Fruit fly (Drosophila melanogaster): ENCODE data around the gene CG13901.

Gene CG13901

DNA sequence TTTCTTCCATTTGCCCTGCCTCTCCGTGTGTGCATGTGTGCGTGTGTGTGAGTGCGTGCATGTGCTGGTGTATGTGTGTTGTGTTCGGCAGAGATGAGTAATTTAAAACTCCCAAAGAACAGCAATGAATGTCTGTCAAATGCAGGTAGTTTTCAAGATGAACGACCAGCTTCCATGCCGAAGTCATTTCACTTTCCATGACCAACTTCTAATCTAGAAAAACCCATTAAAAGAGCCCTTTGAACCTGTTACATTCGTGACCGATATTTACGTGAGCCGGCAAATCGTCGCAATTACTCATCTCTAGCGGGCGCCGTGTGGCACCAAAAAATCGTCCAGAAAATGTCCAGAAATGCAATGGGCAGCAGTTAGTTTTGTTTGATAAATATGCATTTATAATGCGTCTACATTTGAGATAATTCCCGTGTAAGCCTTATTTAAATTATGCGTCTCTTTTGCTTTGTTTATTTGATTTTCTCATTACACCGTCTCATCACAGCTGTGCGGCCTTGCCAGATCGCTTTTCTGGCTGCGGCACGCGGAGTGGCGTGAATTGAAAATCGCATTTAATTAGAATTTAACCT lies 34.9 kb upstream of the CG13901 start (continued):
- TF ChIP-seq NK7.1 (GFP tag; optimal IDR thresholded peaks at IDR 0.05) (peak; percentile 26), H2.0 (GFP tag; IDR thresholded peaks at IDR 0.05) (no peak), Sox102F (GFP tag; optimal IDR thresholded peaks at IDR 0.05) (peak; percentile 7), pros (GFP tag; optimal IDR thresholded peaks at IDR 0.05) (no peak), so (GFP tag; IDR thresholded peaks at IDR 0.05) (no peak), pzg (GFP tag; optimal IDR thresholded peaks at IDR 0.05) (peak; percentile 30), jigr1 (GFP tag; IDR thresholded peaks at IDR 0.05) (no peak), ap (GFP tag; IDR thresholded peaks at IDR 0.05) (no peak), HLHmδ (GFP tag; optimal IDR thresholded peaks at IDR 0.05) (no peak), CG8388 (GFP tag; optimal IDR thresholded peaks at IDR 0.05) (no peak), CG7839 (tag; optimal IDR thresholded peaks at IDR 0.05) (peak; percentile 9), ab (GFP tag; optimal IDR thresholded peaks at IDR 0.05) (no peak), gem (tag; optimal IDR thresholded peaks at IDR 0.05) (peak; percentile 45), Dek (tag; optimal IDR thresholded peaks at IDR 0.05) (no peak), seq (GFP tag; IDR thresholded peaks at IDR 0.05) (no peak), CG6765 (GFP tag; optimal IDR thresholded peaks at IDR 0.05) (no peak), gcm (GFP tag; optimal IDR thresholded peaks at IDR 0.05) (no peak), zfh1 (GFP tag; IDR thresholded peaks at IDR 0.05) (0 out of 3 replicates have a peak, but pooled peaks have one; percentile 34), nerfin-1 (tag; optimal IDR thresholded peaks at IDR 0.05) (no peak), CG2889 (GFP tag; IDR thresholded peaks at IDR 0.05) (no peak), Mad (GFP tag; optimal IDR thresholded peaks at IDR 0.05) (peak; percentile 39), Ada2b (GFP tag; IDR thresholded peaks at IDR 0.05) (0 out of 2 replicates have a peak, but pooled peaks have one; percentile 14), Dll (GFP tag; IDR thresholded peaks at IDR 0.05; ENCODE audit: partially characterized antibody) (peak; percentile 84), pfk (GFP tag; optimal IDR thresholded peaks at IDR 0.05) (no peak), CG15269 (tag; optimal IDR thresholded peaks at IDR 0.05) (peak; percentile 18), CG8290 (GFP tag; optimal IDR thresholded peaks at IDR 0.05) (peak; percentile 17), CG8290 (tag; optimal IDR thresholded peaks at IDR 0.05) (peak in 1 of 2 experiments; percentile 21), NC2β (GFP tag; optimal IDR thresholded peaks at IDR 0.05) (no peak), trem (tag; optimal IDR thresholded peaks at IDR 0.05) (peak; percentile 7), wek (GFP tag; optimal IDR thresholded peaks at IDR 0.05) (no peak), lab (GFP tag; optimal IDR thresholded peaks at IDR 0.05) (peak; percentile 30), CG43689 (GFP tag; IDR thresholded peaks at IDR 0.05) (no peak), E2f1 (GFP tag; IDR thresholded peaks at IDR 0.05) (0 out of 2 replicates have a peak, but pooled peaks have one; percentile 17), sisA (GFP tag; IDR thresholded peaks at IDR 0.05) (peak; percentile 40; the same call in 1 of the 2 replicates), az2 (GFP tag; optimal IDR thresholded peaks at IDR 0.05) (peak; percentile 46), Camta (GFP tag; optimal IDR thresholded peaks at IDR 0.05) (peak; percentile 20), Drgx (GFP tag; IDR thresholded peaks at IDR 0.05) (no peak), CG17612 (GFP tag; IDR thresholded peaks at IDR 0.05) (no peak), rib (GFP tag; IDR thresholded peaks at IDR 0.05) (no peak), CG10565 (GFP tag; optimal IDR thresholded peaks at IDR 0.05) (no peak), GATAe (GFP tag; conservative IDR thresholded peaks at IDR 0.05) (no peak), cad (GFP tag; optimal IDR thresholded peaks at IDR 0.05) (no peak), Lpt (GFP tag; optimal IDR thresholded peaks at IDR 0.05) (no peak), CG13624 (GFP tag; optimal IDR thresholded peaks at IDR 0.05) (peak; percentile 66), CG1792 (GFP tag; optimal IDR thresholded peaks at IDR 0.05) (peak; percentile 27), br (optimal IDR thresholded peaks at IDR 0.05) (no peak), peb (GFP tag; IDR thresholded peaks at IDR 0.05) (no peak), sima (GFP tag; optimal IDR thresholded peaks at IDR 0.05) (no peak), HmgZ (tag; optimal IDR thresholded peaks at IDR 0.05) (no peak), dimm (GFP tag; IDR thresholded peaks at IDR 0.05) (no peak), CG11560 (tag; IDR thresholded peaks at IDR 0.05) (no peak), CG1233 (GFP tag; optimal IDR thresholded peaks at IDR 0.05) (no peak)

Measured in whole organism, embryonic.